Worm (Caenorhabditis elegans) whole organism, L3 larva: Measurements from ENCODE around the gene F55C9.14.

ENCODE experiments used
- R02D3.7 ChIP-seq: fragments of 150-350 bp; optimal IDR thresholded peaks from 2 replicates; lab custom pipeline; 2014; ENCODE audit warnings: missing biosample characterization, missing genetic modification characterization
- ZK546.5 ChIP-seq: sonication (generic microtip); optimal IDR thresholded peaks from 2 replicates; lab custom pipeline; 2017; ENCODE audit warnings: missing biosample characterization, missing genetic modification characterization
- aly-2 ChIP-seq: fragments of 150-350 bp; optimal IDR thresholded peaks from 2 replicates; lab custom pipeline; 2014; ENCODE audit warnings: missing biosample characterization, missing genetic modification characterization
- ama-1 ChIP-seq: fragments of 150-350 bp; optimal IDR thresholded peaks from 2 replicates; lab custom pipeline; 2018
- ceh-16 ChIP-seq: sonication (generic microtip); optimal IDR thresholded peaks from 2 replicates; lab custom pipeline; 2017; ENCODE audit warnings: missing biosample characterization, missing genetic modification characterization
- ceh-28 ChIP-seq: fragments of 150-350 bp; optimal IDR thresholded peaks from 2 replicates; lab custom pipeline; 2014; ENCODE audit warnings: missing biosample characterization, missing genetic modification reagents, missing genetic modification characterization
- ceh-82 ChIP-seq: fragments of 150-350 bp; optimal IDR thresholded peaks from 2 replicates; lab custom pipeline; 2014; ENCODE audit warnings: missing biosample characterization, missing genetic modification characterization
- daf-12 ChIP-seq: fragments of 150-350 bp; optimal IDR thresholded peaks from 2 replicates; lab custom pipeline; 2014; ENCODE audit warnings: missing biosample characterization, missing genetic modification reagents, missing genetic modification characterization
- egl-27 ChIP-seq: sonication (generic microtip); optimal IDR thresholded peaks from 4 replicates; lab custom pipeline; 2017; ENCODE audit warnings: missing biosample characterization, missing genetic modification reagents, missing genetic modification characterization
- egl-5 ChIP-seq: fragments of 150-350 bp; optimal IDR thresholded peaks from 2 replicates; lab custom pipeline; 2017; ENCODE audit warnings: missing biosample characterization, missing genetic modification reagents, missing genetic modification characterization, inconsistent platforms
- elt-1 ChIP-seq: fragments of 150-350 bp; optimal IDR thresholded peaks from 2 replicates; lab custom pipeline; 2014; ENCODE audit warnings: missing biosample characterization, missing genetic modification characterization
- elt-2 ChIP-seq: sonication (generic microtip); optimal IDR thresholded peaks from 2 replicates; lab custom pipeline; 2016; ENCODE audit warnings: missing genetic modification reagents, mild to moderate bottlenecking, missing genetic modification characterization, missing compliant biosample characterization
- elt-3 ChIP-seq, 3 experiments: fragments of 150-350 bp in 1 of 3; sonication (generic microtip) in 2 of 3; optimal IDR thresholded peaks; 2 replicates in 2 of 3; 4 replicates in 1 of 3; lab custom pipeline; 2014 to 2017; ENCODE audit warnings: missing biosample characterization in 3 of 3, missing genetic modification characterization in 3 of 3
- eor-1 ChIP-seq, 2 experiments: fragments of 150-350 bp; optimal IDR thresholded peaks; 2 replicates each; lab custom pipeline; 2014 to 2018; ENCODE audit warnings: missing biosample characterization in 2 of 2, missing genetic modification characterization in 2 of 2
- fkh-10 ChIP-seq: sonication (generic microtip); optimal IDR thresholded peaks from 2 replicates; lab custom pipeline; 2017; ENCODE audit warnings: missing biosample characterization, missing genetic modification reagents, missing genetic modification characterization
- fkh-2 ChIP-seq: fragments of 150-350 bp; optimal IDR thresholded peaks from 2 replicates; lab custom pipeline; 2014; ENCODE audit warnings: missing biosample characterization, missing genetic modification reagents, missing genetic modification characterization
- hmg-11 ChIP-seq: sonication (generic microtip); optimal IDR thresholded peaks from 2 replicates; lab custom pipeline; 2016; ENCODE audit warnings: missing genetic modification characterization, missing compliant biosample characterization
- lin-15B ChIP-seq: fragments of 150-350 bp; optimal IDR thresholded peaks from 2 replicates; lab custom pipeline; 2014; ENCODE audit warnings: missing biosample characterization, missing genetic modification characterization
- lin-39 ChIP-seq: fragments of 150-350 bp; optimal IDR thresholded peaks from 2 replicates; lab custom pipeline; 2018; ENCODE audit warnings: missing biosample characterization, missing genetic modification reagents, missing genetic modification characterization
- lsy-12 ChIP-seq: sonication (generic microtip); optimal IDR thresholded peaks from 2 replicates; lab custom pipeline; 2016; ENCODE audit warnings: mild to moderate bottlenecking, missing genetic modification characterization, missing compliant biosample characterization
- mdl-1 ChIP-seq: fragments of 150-350 bp; optimal IDR thresholded peaks from 2 replicates; lab custom pipeline; 2014; ENCODE audit warnings: missing biosample characterization, missing genetic modification characterization
- nfya-1 ChIP-seq: sonication (generic microtip); optimal IDR thresholded peaks from 2 replicates; lab custom pipeline; 2017; ENCODE audit warnings: missing genetic modification characterization, mild to moderate bottlenecking, missing compliant biosample characterization, antibody characterized with exemption, moderate library complexity; ENCODE audit not compliant: insufficient read depth
- nhr-11 ChIP-seq: fragments of 150-350 bp; optimal IDR thresholded peaks from 2 replicates; lab custom pipeline; 2014; ENCODE audit warnings: missing biosample characterization, missing genetic modification characterization
- nhr-12 ChIP-seq: fragments of 150-350 bp; optimal IDR thresholded peaks from 2 replicates; lab custom pipeline; 2014; ENCODE audit warnings: missing biosample characterization, missing genetic modification characterization
- nhr-23 ChIP-seq: fragments of 150-350 bp; optimal IDR thresholded peaks from 2 replicates; lab custom pipeline; 2014; ENCODE audit warnings: missing biosample characterization, missing genetic modification reagents, missing genetic modification characterization
- nhr-76 ChIP-seq: fragments of 150-350 bp; sonication (generic microtip); optimal IDR thresholded peaks from 5 replicates; lab custom pipeline; 2014; ENCODE audit warnings: missing biosample characterization, missing genetic modification characterization
- nhr-77 ChIP-seq: fragments of 150-350 bp; optimal IDR thresholded peaks from 2 replicates; lab custom pipeline; 2014; ENCODE audit warnings: missing biosample characterization, missing genetic modification characterization
- pha-4 ChIP-seq: fragments of 150-350 bp; optimal IDR thresholded peaks from 2 replicates; lab custom pipeline; 2014; ENCODE audit warnings: missing biosample characterization, missing genetic modification reagents, missing genetic modification characterization
- pqm-1 ChIP-seq: fragments of 150-350 bp; optimal IDR thresholded peaks from 2 replicates; lab custom pipeline; 2017; ENCODE audit warnings: missing biosample characterization, missing genetic modification characterization, inconsistent platforms
- sea-2 ChIP-seq: fragments of 150-350 bp; sonication (generic microtip); optimal IDR thresholded peaks from 4 replicates; lab custom pipeline; 2014; ENCODE audit warnings: missing biosample characterization, missing genetic modification reagents, missing genetic modification characterization
- tbx-2 ChIP-seq: sonication (generic microtip); optimal IDR thresholded peaks from 2 replicates; lab custom pipeline; 2016; ENCODE audit warnings: mild to moderate bottlenecking, missing genetic modification characterization, missing compliant biosample characterization
- unc-39 ChIP-seq: sonication (generic microtip); optimal IDR thresholded peaks from 4 replicates; lab custom pipeline; 2017; ENCODE audit warnings: missing biosample characterization, missing genetic modification characterization
- unc-62 ChIP-seq: fragments of 150-350 bp; sonication (generic microtip); optimal IDR thresholded peaks from 4 replicates; lab custom pipeline; 2014; ENCODE audit warnings: missing biosample characterization, missing genetic modification reagents, missing genetic modification characterization
- zag-1 ChIP-seq: fragments of 150-350 bp; optimal IDR thresholded peaks from 2 replicates; lab custom pipeline; 2014; ENCODE audit warnings: missing biosample characterization, missing genetic modification characterization
- ztf-11 ChIP-seq: fragments of 150-350 bp; optimal IDR thresholded peaks from 2 replicates; lab custom pipeline; 2014; ENCODE audit warnings: missing biosample characterization, missing genetic modification characterization

Gene F55C9.14

DNA sequence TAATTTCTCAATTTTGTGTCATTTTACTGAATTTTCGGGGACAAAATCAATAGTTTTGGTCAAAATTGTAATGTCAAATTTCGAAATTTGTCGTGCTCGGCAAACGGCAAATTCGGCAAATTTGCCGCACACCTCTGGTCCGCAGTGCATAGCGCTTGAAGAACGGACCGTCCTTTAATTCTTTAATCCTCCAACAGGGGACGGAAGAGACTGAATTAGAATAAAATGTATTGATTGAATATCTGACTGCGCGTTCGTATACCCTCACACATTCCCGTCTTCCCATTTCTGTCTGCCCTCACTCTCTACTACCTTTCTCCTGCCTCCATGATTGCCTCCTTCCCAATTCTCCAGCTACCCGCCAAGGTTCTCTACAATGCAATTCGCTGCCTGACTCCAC lies at the start of gene F55C9.14:
Gene F55C9.14, plus strand, starts transcription at position 301 of the 400 bp plus-strand sequence.
- TF ChIP-seq lin-15B (tag; lab: Kevin White, UChicago) (no peak), unc-62 (no peak), hmg-11 (tag; lab: Kevin White, UChicago) (no peak), egl-5 (tag; lab: Kevin White, UChicago) (no peak), ztf-11 (no peak), ceh-16 (tag; lab: Kevin White, UChicago) (no peak), unc-39 (tag; lab: Kevin White, UChicago) (no peak), elt-3 (tag; optimal IDR thresholded peaks at IDR 0.05; lab: Kevin White, UChicago) (no peak), nhr-76 (tag; lab: Kevin White, UChicago) (no peak), ZK546.5 (tag; lab: Kevin White, UChicago) (no peak), fkh-10 (no peak)

DNA sequence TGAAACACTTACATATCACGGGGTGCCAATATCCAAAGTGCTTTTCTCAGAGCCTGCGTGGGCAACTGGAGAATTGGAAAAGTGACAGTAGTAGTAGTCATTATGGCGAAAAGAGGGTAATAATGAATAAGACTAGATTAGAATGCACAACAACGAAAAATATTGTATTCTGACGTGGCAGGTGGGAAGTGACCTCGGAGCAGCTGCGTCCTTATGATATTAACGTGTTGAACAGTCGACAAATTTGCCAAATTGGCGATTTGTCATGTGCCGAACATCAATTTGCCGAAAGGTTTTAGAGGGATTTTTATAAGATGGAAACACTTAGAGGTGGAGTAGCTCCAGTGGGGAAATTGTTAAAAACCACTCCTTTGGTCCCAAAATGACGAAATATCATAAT lies 48.4 kb upstream of the F55C9.14 start, which contains the start of gene str-81:
Gene str-81, minus strand, starts transcription at position 101 of the 400 bp plus-strand sequence.
- no peak for TF ChIP-seq ceh-28 (tag; lab: Kevin White, UChicago)
- TF ChIP-seq lin-39 = no peak
- no peak for TF ChIP-seq sea-2 (GFP tag; lab: Kevin White, UChicago)
- TF ChIP-seq unc-62 = no peak
- TF ChIP-seq fkh-2 (tag; lab: Kevin White, UChicago) = no peak
- no peak for TF ChIP-seq egl-27
- TF ChIP-seq aly-2 (tag; lab: Kevin White, UChicago) = no peak
- no peak for TF ChIP-seq nhr-11 (tag; lab: Kevin White, UChicago)
- no peak for TF ChIP-seq lsy-12 (tag; lab: Kevin White, UChicago)
- no peak for TF ChIP-seq tbx-2
- TF ChIP-seq pqm-1 (tag; lab: Kevin White, UChicago) = no peak
- no peak for TF ChIP-seq zag-1 (tag; lab: Kevin White, UChicago)
- TF ChIP-seq lin-15B (tag; lab: Kevin White, UChicago) = no peak
- TF ChIP-seq pha-4 (tag; lab: Kevin White, UChicago) = no peak
- TF ChIP-seq hmg-11 (tag; lab: Kevin White, UChicago) = no peak
- TF ChIP-seq ceh-82 (tag; lab: Kevin White, UChicago) = no peak
- TF ChIP-seq ceh-16 (tag; lab: Kevin White, UChicago) = no peak
- TF ChIP-seq daf-12 (tag; lab: Kevin White, UChicago) = no peak
- TF ChIP-seq nhr-77 (tag; lab: Kevin White, UChicago) = no peak

DNA sequence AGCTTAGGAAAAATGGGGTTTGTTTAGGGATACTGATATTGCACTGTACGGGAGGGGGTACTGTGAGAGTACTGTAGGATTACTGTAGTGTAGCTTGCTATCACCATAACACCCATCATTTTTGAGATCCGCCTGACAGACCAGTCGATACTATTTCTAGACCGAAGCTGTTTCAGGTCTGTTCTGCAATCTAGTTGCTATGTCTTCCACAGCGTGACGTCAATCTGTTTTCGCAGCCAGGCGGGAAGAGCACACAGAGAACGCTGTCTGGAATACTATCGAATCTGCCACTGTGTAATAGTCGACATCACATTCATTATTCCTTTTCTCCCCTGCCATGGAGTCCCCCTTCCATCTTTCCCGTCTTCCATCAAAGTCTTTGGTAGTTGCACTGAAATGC lies 47.5 kb upstream of the F55C9.14 start, which contains the start of gene F21D9.11:
Gene F21D9.11, plus strand, starts transcription at position 301 of the 400 bp plus-strand sequence.
- TF ChIP-seq ZK546.5 (tag; lab: Kevin White, UChicago) (no peak), lin-15B (tag; lab: Kevin White, UChicago) (no peak), eor-1 (tag; optimal IDR thresholded peaks at IDR 0.05; lab: Kevin White, UChicago) (no peak), nhr-76 (tag; lab: Kevin White, UChicago) (no peak), aly-2 (tag; lab: Kevin White, UChicago) (no peak), ztf-11 (no peak), hmg-11 (tag; lab: Kevin White, UChicago) (no peak), nhr-23 (tag; lab: Kevin White, UChicago) (no peak), mdl-1 (tag; lab: Kevin White, UChicago) (no peak), nhr-77 (tag; lab: Kevin White, UChicago) (no peak), elt-2 (tag; lab: Kevin White, UChicago) (no peak), ama-1 (lab: Kevin White, UChicago) (no peak), ceh-82 (tag; lab: Kevin White, UChicago) (no peak), lsy-12 (tag; lab: Kevin White, UChicago) (no peak), elt-1 (no peak), R02D3.7 (tag; lab: Kevin White, UChicago) (no peak), nfya-1 (no peak), egl-5 (tag; lab: Kevin White, UChicago) (no peak), nhr-12 (tag; lab: Kevin White, UChicago) (no peak), fkh-10 (no peak)

DNA sequence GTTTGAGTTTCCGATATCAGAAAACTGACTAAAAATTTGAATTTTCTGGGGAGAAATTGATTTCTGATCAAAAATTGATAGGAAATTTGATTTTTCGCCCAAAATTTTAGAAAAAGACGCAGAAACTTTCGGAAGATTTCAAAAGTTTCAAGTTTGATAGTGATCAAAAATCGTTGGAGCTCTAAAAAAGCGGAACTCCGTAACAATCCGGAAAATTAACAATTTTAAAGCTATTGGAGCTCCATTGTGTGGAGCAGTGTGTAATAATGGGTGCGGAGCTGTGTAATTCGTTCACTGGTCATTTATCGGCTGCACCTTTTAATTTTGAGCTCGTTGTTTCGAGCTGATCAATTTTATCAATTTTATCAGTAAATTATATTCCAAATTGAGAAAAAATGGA lies 45.8 kb upstream of the F55C9.14 start, which contains the start of gene F21D9.4:
Gene F21D9.4, plus strand, starts transcription at position 301 of the 400 bp plus-strand sequence.
- TF ChIP-seq ceh-82 (tag; lab: Kevin White, UChicago) (no peak), elt-3 (tag; optimal IDR thresholded peaks at IDR 0.05; lab: Kevin White, UChicago) (no peak), zag-1 (tag; lab: Kevin White, UChicago) (no peak), daf-12 (tag; lab: Kevin White, UChicago) (no peak), ZK546.5 (tag; lab: Kevin White, UChicago) (no peak), elt-2 (tag; lab: Kevin White, UChicago) (no peak)
